Worm (Caenorhabditis elegans) whole organism, L4/young adult: ENCODE data around the gene Y14H12B.2.

Experiments
- W03F9.2 ChIP-seq: fragments of 150-350 bp; optimal IDR thresholded peaks from 2 replicates; lab custom pipeline; 2014; ENCODE audit warnings: missing biosample characterization, missing genetic modification characterization
- him-1 ChIP-seq: sonication (generic microtip); optimal IDR thresholded peaks from 2 replicates; lab custom pipeline; 2016; ENCODE audit warnings: missing genotype, missing genetic modification reagents, missing genetic modification characterization, missing compliant biosample characterization

ce11 chrII:3930478-3931182, 2.9 kb downstream of the Y14H12B.2 start:
- no peak for TF ChIP-seq him-1 (tag; lab: Kevin White, UChicago)
- TF ChIP-seq W03F9.2 (tag; lab: Kevin White, UChicago): peak; percentile 72
